Worm (Caenorhabditis elegans): Measurements from ENCODE around the gene Y39A1A.3.

The Y39A1A.3 gene

DNA sequence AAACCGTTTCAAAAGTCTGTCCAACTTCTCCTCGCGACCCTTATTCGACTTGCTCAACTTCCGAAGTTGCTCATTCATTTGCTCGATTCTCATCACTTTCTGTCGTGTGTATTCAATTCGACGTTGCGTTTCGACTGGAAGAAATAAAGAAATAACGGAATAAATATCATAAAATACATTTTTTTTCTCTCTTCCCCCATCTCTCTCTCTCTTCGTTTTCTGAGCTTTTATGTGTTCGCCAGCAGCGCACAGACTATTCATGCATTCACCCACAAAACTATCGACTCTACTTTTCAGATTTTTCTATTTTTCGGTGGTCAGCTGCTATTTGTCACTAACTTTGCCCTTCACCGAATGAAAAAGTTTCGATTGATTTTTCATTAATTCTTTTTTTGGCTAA lies 36.0 kb downstream of the Y39A1A.3 start, which contains the start of gene rab-30:
rab-30 (plus strand) TSS at position 301 of the 400 bp plus-strand sequence.
- TF ChIP-seq nhr-10 (tag; optimal IDR thresholded peaks at IDR 0.05) (no peak), lin-39 (tag; optimal IDR thresholded peaks at IDR 0.05) (no peak), nhr-77 (tag; optimal IDR thresholded peaks at IDR 0.05) (no peak), nhr-21 (tag; optimal IDR thresholded peaks at IDR 0.05) (no peak), ceh-16 (tag; optimal IDR thresholded peaks at IDR 0.05) (no peak)

DNA sequence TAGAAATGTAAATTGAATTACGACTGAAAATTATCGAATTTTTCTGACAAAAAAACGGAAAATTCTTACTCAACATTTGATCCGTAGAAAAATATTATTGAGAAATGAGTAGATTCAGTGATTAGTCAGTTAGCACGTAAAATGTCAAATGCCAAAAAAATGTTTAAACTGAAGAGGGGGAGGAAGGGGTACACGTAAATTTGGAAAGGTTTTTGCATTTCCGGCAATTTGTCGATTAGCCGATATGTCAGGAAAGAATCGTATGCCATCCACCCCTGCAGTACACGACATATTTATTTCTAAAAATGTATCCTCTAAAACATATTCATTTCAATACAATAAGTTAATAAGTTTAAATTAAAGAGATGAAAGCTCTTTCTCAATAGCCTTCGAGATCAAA lies 38.4 kb downstream of the Y39A1A.3 start, which contains the start of gene T21C12.4:
T21C12.4 (minus strand) TSS at position 101 of the 400 bp plus-strand sequence.
- TF ChIP-seq egl-27 (tag; optimal IDR thresholded peaks at IDR 0.05) (no peak), nhr-21 (tag; optimal IDR thresholded peaks at IDR 0.05) (no peak), elt-1 (tag; optimal IDR thresholded peaks at IDR 0.05) (no peak), peb-1 (tag; optimal IDR thresholded peaks at IDR 0.05) (no peak), dmd-4 (tag; optimal IDR thresholded peaks at IDR 0.05) (no peak), ceh-16 (tag; optimal IDR thresholded peaks at IDR 0.05) (no peak), crh-2 (tag; optimal IDR thresholded peaks at IDR 0.05) (no peak), ZK546.5 (tag; optimal IDR thresholded peaks at IDR 0.05) (no peak), lin-13 (GFP tag; optimal IDR thresholded peaks at IDR 0.05) (no peak), unc-62 (GFP tag; optimal IDR thresholded peaks at IDR 0.05) (no peak), unc-39 (tag; optimal IDR thresholded peaks at IDR 0.05) (no peak)

DNA sequence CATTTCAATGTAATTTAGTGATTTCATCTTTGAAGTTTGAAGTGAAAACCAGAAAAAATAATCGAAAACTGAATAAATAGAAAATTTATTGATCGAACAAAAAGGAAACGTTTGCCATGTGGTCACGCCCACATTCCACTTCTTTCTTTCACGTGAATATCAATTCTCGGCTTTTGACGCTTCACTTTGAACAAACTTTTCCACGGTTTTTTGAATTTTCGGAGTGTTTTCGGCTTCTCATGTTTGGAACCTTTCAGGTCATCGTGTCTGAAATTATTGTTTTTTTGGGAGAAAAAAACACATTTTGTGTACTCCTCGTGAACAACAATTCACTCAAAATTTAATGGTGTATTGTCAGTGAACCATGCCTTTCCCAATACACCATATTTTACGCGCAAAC lies 43.4 kb downstream of the Y39A1A.3 start, which contains the start of gene T21C12.8:
T21C12.8 (minus strand) TSS at position 101 of the 400 bp plus-strand sequence.
- no peak for TF ChIP-seq ama-1 (optimal IDR thresholded peaks at IDR 0.05)
- TF ChIP-seq alr-1 (tag; optimal IDR thresholded peaks at IDR 0.05) = no peak
- no peak for TF ChIP-seq blmp-1 (tag; optimal IDR thresholded peaks at IDR 0.05; ENCODE audit: insufficient read depth)
- TF ChIP-seq nhr-77 (tag; optimal IDR thresholded peaks at IDR 0.05) = no peak
- TF ChIP-seq R02D3.7 (tag; optimal IDR thresholded peaks at IDR 0.05) = no peak
- TF ChIP-seq mdl-1 (tag; optimal IDR thresholded peaks at IDR 0.05) = no peak
- TF ChIP-seq ztf-1 (GFP tag; conservative IDR thresholded peaks at IDR 0.05) = no peak
- TF ChIP-seq lsy-2 (tag; optimal IDR thresholded peaks at IDR 0.05) = no peak
- TF ChIP-seq nhr-10 (tag; optimal IDR thresholded peaks at IDR 0.05) = no peak

All from whole organism, L2 larva.